Fruit fly (Drosophila melanogaster) whole organism, larva: ENCODE data around the gene cpx.

Experiments
- noc ChIP-seq: fragments of 200-800 bp; sonication (Bioruptor generic); optimal IDR thresholded peaks from 3 replicates; lab custom pipeline; 2019; ENCODE audit warnings: missing biosample characterization, mild to moderate bottlenecking, missing genetic modification characterization, moderate library complexity

The cpx gene

dm6 chr3R:4333964-4334363, 53.9 kb downstream of the cpx start, which contains the start of gene CG9776:
TSS of gene CG9776 (minus strand) at chr3R:4334071.
- no peak for TF ChIP-seq noc (tag; lab: Kevin White, UChicago)

dm6 chr3R:4334798-4335197, 54.8 kb downstream of the cpx start, which contains the start of gene CG14645:
TSS of gene CG14645 (plus strand) at chr3R:4335098.
- TF ChIP-seq noc (tag; lab: Kevin White, UChicago) = no peak

DNA sequence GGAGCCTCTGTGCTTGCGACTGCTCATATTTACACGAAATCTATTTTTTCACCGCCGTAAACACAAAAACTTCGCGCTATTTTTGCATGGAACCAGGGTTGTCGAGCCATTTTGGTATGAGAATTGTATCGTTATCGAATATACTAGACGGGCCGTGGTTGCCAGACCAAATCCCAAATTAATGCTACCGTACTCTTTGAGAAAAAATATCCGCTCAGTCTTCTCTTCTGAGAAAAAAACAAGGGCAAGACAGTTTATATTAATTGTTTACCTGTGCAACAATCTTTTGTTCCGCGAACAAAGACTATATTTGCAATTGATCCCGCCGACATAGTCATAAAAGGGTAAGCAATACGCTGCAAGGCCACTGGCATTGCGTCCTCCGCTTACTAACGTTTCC, 57.6 kb downstream of the cpx start, which contains the start of the genes Skp2 and CG1103:
Gene Skp2 (minus strand): TSS at position 95 of the 400 bp plus-strand sequence.
Gene CG1103 (plus strand): TSS at position 176 of the 400 bp plus-strand sequence.
- TF ChIP-seq noc (tag; lab: Kevin White, UChicago) = no peak

- no peak for TF ChIP-seq noc (tag; lab: Kevin White, UChicago)
These were observed 60.2 kb downstream of the cpx start for dm6 chr3R:4340174-4340573.

DNA sequence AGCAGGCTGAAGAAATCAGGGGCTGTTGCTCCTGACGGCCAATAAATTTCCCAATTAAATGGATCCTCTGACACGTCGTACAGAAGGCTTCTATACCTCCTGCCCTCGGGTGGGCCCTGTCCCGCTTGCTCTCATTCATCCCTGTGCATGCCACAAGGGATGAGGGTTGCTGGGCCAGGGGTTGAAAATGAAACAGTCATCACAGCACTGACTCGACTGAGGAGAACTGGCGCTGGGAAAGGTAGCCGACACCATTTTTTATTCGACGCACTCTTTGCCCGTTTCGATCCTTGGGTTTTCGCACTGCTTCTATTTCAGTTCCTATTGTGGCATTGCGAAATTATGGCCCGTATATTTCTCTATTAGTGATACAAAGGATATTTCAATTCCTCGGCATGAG, 61.2 kb downstream of the cpx start:
- TF ChIP-seq noc (tag; lab: Kevin White, UChicago) = no peak

- no peak for TF ChIP-seq noc (tag; lab: Kevin White, UChicago)
These were observed 66.6 kb downstream of the cpx start, which contains the start of gene hkb for dm6 chr3R:4346636-4347035. TSS of gene hkb (minus strand) at chr3R:4346646.

DNA sequence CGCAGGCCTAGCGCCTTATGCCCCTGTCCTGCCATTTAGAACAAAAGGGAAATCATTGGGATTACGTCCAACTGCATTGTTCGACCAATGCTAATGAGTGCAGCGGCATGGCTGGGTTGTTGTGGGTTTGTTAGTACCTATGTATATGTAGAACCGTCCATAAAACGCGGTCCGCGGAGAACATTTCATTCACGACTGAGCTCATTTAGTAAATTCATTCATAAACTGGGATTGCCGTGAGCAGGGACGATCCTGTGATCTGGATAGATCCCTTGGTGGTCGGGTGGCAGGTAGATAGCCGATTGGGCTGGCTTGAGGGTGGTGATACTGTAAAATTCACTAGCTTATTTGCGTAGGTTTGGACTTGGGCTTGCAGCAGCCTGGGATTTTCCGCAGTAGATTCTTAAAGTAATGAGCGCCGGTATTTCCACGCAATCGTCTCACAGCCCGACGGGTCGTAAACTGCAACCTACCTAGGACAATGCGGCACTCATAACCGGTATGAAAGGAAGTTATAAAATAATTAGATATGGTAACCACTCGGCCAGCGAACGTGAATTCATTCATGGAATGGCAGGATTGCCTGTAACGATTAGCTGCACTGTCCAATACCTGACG, 68.3 kb downstream of the cpx start:
- no peak for TF ChIP-seq noc (tag; lab: Kevin White, UChicago)

DNA sequence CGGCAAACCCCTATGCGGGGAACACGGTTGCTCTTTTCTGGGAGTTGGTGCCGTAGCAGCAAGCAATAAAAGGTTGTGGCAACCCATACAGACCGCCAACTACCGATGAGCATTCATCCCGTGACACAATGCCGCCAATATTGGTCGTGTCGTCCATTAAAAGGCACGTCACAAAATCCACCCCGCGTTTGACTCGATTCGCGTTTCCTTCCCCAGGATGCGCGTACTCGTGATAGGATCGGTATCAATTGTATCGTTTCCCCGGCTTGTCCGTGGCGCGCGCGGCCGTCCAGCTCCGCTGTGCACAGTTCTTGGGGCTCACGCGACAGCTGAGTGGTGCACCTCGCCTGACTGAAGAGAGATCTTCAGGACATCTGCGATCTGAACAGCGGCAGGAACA, 70.2 kb downstream of the cpx start:
- TF ChIP-seq noc (tag; lab: Kevin White, UChicago) = no peak

DNA sequence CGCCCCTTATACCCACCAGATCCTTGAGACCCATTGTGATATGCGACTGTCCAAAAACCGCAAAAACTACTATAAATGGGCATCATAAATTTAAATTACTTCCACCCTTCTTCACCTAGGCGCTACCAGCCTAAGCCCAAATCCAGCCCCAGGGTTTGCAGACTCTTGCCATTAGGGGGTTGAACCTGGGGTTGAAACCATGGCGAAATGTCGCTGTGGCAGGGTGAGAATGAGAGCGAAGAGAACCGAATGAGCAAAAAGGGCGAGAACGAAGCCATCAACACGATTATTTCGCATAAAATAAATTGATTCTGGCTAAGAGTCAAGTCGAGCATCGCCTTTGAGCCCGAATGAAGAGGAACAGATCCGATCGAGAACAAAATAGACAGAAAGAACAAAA, 73.5 kb downstream of the cpx start:
- TF ChIP-seq noc (tag; lab: Kevin White, UChicago) = no peak
